Worm (Caenorhabditis elegans) whole organism, L4/young adult: ENCODE measurements around the gene sphk-1.

Source experiments
- W03F9.2 ChIP-seq: fragments of 150-350 bp; optimal IDR thresholded peaks from 2 replicates; lab custom pipeline; 2014; ENCODE audit warnings: missing biosample characterization, missing genetic modification characterization
- dao-5 ChIP-seq: sonication (generic microtip); optimal IDR thresholded peaks from 2 replicates; lab custom pipeline; 2016; ENCODE audit warnings: missing genotype, missing genetic modification characterization, moderate library complexity, missing compliant biosample characterization
- him-1 ChIP-seq: sonication (generic microtip); optimal IDR thresholded peaks from 2 replicates; lab custom pipeline; 2016; ENCODE audit warnings: missing genotype, missing genetic modification reagents, missing genetic modification characterization, missing compliant biosample characterization

Gene sphk-1

ce11 chrII:8701619-8702350 lies at the start of gene sphk-1:
Gene sphk-1, minus strand, starts transcription at chrII:8701669.
- no peak for TF ChIP-seq him-1 (tag; lab: Kevin White, UChicago)
- no peak for TF ChIP-seq dao-5 (tag; lab: Kevin White, UChicago)

ce11 chrII:8751042-8751441 lies 49.6 kb upstream of the sphk-1 start:
- TF ChIP-seq him-1 (tag; lab: Kevin White, UChicago) = no peak
- TF ChIP-seq dao-5 (tag; lab: Kevin White, UChicago) = no peak
- TF ChIP-seq W03F9.2 (tag; lab: Kevin White, UChicago) = no peak

DNA sequence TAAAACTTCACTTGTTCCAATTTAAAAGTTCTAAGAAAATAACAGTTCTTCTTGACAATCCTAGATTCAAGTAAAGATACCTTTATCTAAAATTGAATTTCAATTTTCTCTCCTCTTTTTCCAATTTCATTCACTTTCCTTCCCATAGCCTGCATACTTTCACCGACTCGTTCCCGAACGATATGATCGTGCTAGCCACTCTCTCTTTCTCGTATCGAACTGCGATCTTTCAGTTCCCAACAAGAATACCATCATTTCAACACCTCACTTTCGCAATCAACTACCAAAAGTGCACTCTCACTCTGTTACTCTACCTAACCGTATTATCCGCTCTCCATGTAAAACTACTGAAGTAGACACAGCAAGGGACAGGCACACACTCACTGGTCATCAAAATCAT lies 48.6 kb upstream of the sphk-1 start:
- TF ChIP-seq him-1 (tag; lab: Kevin White, UChicago) (no peak), dao-5 (tag; lab: Kevin White, UChicago) (no peak), W03F9.2 (tag; lab: Kevin White, UChicago) (no peak)

DNA sequence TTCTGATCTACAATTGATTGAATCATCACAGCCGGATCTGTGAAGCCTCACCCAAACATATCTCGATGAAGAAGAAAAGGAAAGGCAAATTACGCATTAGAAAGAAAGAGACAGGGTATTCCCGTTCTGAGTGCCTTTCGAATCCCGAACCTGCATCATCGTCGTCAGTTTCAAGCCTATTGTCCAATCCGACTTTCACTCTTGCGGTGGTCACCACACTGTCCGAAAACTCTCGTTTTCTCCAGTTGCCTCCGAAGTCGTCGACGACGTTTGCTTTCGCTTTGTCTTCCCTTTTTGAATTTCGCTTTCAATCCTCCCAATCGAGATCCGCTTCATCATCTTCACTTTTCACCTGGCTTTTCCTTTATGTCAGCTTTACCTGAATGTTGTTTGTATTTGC lies 47.6 kb upstream of the sphk-1 start:
- TF ChIP-seq W03F9.2 (tag; lab: Kevin White, UChicago) (no peak), him-1 (tag; lab: Kevin White, UChicago) (no peak), dao-5 (tag; lab: Kevin White, UChicago) (no peak)

DNA sequence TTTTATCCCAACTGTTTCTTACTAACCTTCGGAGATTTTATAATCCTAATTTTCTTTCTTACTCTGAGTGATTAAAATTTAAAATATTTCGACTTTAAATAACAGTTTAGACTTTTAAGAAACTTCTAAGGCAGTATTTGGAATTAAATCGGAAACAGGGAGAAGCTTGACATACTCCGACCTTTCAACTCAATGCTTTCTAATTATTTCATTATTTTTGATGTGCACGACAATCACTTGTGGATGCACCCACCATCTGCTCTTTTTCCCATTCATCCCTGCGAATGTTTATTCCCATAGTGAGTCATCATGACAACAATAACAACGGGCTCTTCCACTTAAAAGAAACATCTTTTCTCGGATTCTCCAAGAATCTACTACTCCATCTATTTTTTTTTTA lies 47.2 kb upstream of the sphk-1 start:
- TF ChIP-seq dao-5 (tag; lab: Kevin White, UChicago) (no peak), him-1 (tag; lab: Kevin White, UChicago) (no peak), W03F9.2 (tag; lab: Kevin White, UChicago) (no peak)

- TF ChIP-seq W03F9.2 (tag; lab: Kevin White, UChicago) (no peak), dao-5 (tag; lab: Kevin White, UChicago) (no peak), him-1 (tag; lab: Kevin White, UChicago) (no peak)
Observed at ce11 chrII:8747939-8748352, 46.5 kb upstream of the sphk-1 start.

DNA sequence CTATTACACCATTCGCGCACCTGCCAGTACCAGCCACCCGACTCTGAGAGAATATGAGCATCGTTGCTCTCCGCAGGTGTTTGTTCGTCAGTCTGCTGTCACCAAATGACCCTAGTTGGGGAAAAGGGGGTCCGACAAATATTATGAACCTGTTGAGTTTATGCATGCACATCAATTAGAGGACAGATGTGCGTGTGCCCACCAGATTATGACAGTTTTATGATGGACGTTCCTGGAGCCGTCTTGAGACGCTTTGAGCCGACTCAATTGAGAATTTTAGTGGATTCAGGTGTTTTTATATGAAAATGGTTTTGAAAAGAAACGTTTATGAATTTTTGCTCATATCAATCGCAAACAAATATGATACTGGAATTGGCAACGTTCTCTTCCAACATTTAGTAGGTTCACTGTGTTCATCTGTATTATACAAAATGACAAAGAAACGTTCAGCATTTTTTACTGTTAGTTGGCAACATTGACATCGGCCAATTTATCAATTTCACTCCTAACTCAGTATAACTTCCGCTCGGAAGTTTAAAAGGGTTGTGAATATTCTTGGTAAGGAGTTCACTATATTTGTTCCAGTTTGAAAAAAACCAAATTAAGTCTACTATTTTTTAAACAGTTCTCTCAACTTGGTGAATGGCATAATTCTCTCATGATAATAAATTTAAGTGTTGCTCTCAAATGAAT lies 45.9 kb upstream of the sphk-1 start:
- peak; percentile 2 for TF ChIP-seq him-1 (tag; lab: Kevin White, UChicago)
- no peak for TF ChIP-seq W03F9.2 (tag; lab: Kevin White, UChicago)

DNA sequence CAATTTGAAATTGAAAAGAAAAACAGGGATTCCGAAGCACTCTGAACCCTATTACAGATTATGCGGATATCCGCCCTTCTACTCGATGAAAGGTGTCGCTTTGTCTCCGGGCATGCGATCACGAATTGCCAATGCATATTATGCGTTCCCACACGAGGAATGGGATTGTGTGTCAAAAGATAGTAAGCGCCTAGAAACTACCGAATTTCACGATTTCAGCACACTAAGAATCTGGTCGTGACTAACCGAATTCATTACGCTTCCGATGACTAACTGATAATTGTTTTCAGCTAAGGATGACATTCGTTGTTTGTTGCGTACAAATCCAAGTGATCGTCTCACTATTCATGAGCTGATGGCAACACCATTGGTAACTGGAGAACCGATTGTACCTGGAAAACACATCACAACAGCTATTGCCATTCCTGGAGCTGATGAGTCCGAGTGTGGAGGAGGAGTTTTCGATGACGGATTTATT lies 44.9 kb upstream of the sphk-1 start:
- no peak for TF ChIP-seq him-1 (tag; lab: Kevin White, UChicago)
- TF ChIP-seq W03F9.2 (tag; lab: Kevin White, UChicago) = no peak
- no peak for TF ChIP-seq dao-5 (tag; lab: Kevin White, UChicago)

- no peak for TF ChIP-seq dao-5 (tag; lab: Kevin White, UChicago)
Observed at ce11 chrII:8745449-8746297, 44.2 kb upstream of the sphk-1 start.

- TF ChIP-seq him-1 (tag; lab: Kevin White, UChicago) = no peak
- no peak for TF ChIP-seq W03F9.2 (tag; lab: Kevin White, UChicago)
- TF ChIP-seq dao-5 (tag; lab: Kevin White, UChicago) = no peak
Observed at ce11 chrII:8744555-8745448, 43.3 kb upstream of the sphk-1 start.

ce11 chrII:8743379-8744173 lies 42.1 kb upstream of the sphk-1 start, which contains the start of gene mak-1:
Gene mak-1, plus strand, starts transcription at chrII:8744071.
- TF ChIP-seq him-1 (tag; lab: Kevin White, UChicago) (no peak), W03F9.2 (tag; lab: Kevin White, UChicago) (no peak), dao-5 (tag; lab: Kevin White, UChicago) (no peak)
